Worm (Caenorhabditis elegans) whole organism, L2 larva: ENCODE measurements around the gene ZC21.6.

Experiments used
- elt-1 ChIP-seq: fragments of 150-350 bp; optimal IDR thresholded peaks from 2 replicates; lab custom pipeline; 2014; ENCODE audit warnings: missing biosample characterization, missing genetic modification characterization
- mdl-1 ChIP-seq, 2 experiments: fragments of 150-350 bp in 1 of 2; sonication (generic microtip) in 1 of 2; optimal IDR thresholded peaks; 2 replicates each; lab custom pipeline; 2017; ENCODE audit warnings: missing biosample characterization in 2 of 2, missing genetic modification characterization in 2 of 2
- nhr-237 ChIP-seq: fragments of 150-350 bp; optimal IDR thresholded peaks from 2 replicates; lab custom pipeline; 2014; ENCODE audit warnings: missing biosample characterization, missing genetic modification characterization

DNA sequence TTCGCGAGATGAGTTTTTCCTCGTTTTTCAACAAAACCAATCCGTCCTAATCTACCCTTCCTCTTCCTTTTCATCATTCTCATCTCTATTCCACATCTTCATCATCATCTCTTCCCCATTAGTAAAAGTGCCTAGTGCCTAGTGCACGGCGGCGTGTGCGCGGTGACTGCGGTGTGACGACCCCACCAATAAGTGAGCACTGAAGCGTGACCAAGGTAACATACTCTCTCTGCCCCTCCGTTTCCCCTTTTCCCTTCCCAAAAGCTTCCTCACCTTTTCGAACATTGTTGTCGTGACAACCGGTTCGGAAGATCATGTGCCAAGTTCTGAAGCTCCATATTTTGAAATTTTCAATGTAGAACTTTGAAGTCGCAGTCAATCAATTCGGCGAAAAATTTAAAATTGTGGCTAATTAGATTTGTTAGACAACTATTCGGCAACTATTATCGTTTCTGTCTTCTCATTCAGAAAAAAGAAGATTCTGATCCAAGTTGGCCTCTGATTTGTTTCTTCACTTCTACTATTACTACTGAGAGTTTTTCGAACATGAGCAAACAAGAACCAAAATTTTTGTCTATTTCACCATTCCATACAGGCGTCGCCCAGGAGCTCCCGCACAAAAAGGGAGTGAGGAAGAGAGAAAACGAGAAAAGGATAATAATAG lies 33.0 kb downstream of the ZC21.6 start:
- TF ChIP-seq mdl-1 (tag; optimal IDR thresholded peaks at IDR 0.05; lab: Kevin White, UChicago): no peak
- no peak for TF ChIP-seq elt-1
- TF ChIP-seq nhr-237 (tag; lab: Kevin White, UChicago): no peak
